Worm (Caenorhabditis elegans) whole organism, L3 larva: Measurements from ENCODE around the gene let-858.

ENCODE experiments used
- R02D3.7 ChIP-seq: fragments of 150-350 bp; optimal IDR thresholded peaks from 2 replicates; lab custom pipeline; 2014; ENCODE audit warnings: missing biosample characterization, missing genetic modification characterization
- ZK546.5 ChIP-seq: sonication (generic microtip); optimal IDR thresholded peaks from 2 replicates; lab custom pipeline; 2017; ENCODE audit warnings: missing biosample characterization, missing genetic modification characterization
- ama-1 ChIP-seq: fragments of 150-350 bp; optimal IDR thresholded peaks from 2 replicates; lab custom pipeline; 2018
- ceh-16 ChIP-seq: sonication (generic microtip); optimal IDR thresholded peaks from 2 replicates; lab custom pipeline; 2017; ENCODE audit warnings: missing biosample characterization, missing genetic modification characterization
- ceh-28 ChIP-seq: fragments of 150-350 bp; optimal IDR thresholded peaks from 2 replicates; lab custom pipeline; 2014; ENCODE audit warnings: missing biosample characterization, missing genetic modification reagents, missing genetic modification characterization
- ceh-82 ChIP-seq: fragments of 150-350 bp; optimal IDR thresholded peaks from 2 replicates; lab custom pipeline; 2014; ENCODE audit warnings: missing biosample characterization, missing genetic modification characterization
- ceh-9 ChIP-seq: sonication (generic microtip); optimal IDR thresholded peaks from 2 replicates; lab custom pipeline; 2018; ENCODE audit warnings: missing biosample characterization, missing genetic modification characterization
- daf-12 ChIP-seq: fragments of 150-350 bp; optimal IDR thresholded peaks from 2 replicates; lab custom pipeline; 2014; ENCODE audit warnings: missing biosample characterization, missing genetic modification reagents, missing genetic modification characterization
- egl-27 ChIP-seq: sonication (generic microtip); optimal IDR thresholded peaks from 4 replicates; lab custom pipeline; 2017; ENCODE audit warnings: missing biosample characterization, missing genetic modification reagents, missing genetic modification characterization
- elt-1 ChIP-seq: fragments of 150-350 bp; optimal IDR thresholded peaks from 2 replicates; lab custom pipeline; 2014; ENCODE audit warnings: missing biosample characterization, missing genetic modification characterization
- elt-2 ChIP-seq: sonication (generic microtip); optimal IDR thresholded peaks from 2 replicates; lab custom pipeline; 2016; ENCODE audit warnings: missing genetic modification reagents, mild to moderate bottlenecking, missing genetic modification characterization, missing compliant biosample characterization
- eor-1 ChIP-seq, 2 experiments: fragments of 150-350 bp; optimal IDR thresholded peaks; 2 replicates each; lab custom pipeline; 2014 to 2018; ENCODE audit warnings: missing biosample characterization in 2 of 2, missing genetic modification characterization in 2 of 2
- fkh-2 ChIP-seq: fragments of 150-350 bp; optimal IDR thresholded peaks from 2 replicates; lab custom pipeline; 2014; ENCODE audit warnings: missing biosample characterization, missing genetic modification reagents, missing genetic modification characterization
- fos-1 ChIP-seq: fragments of 150-350 bp; optimal IDR thresholded peaks from 2 replicates; lab custom pipeline; 2014; ENCODE audit warnings: missing biosample characterization, missing genetic modification characterization
- hmg-11 ChIP-seq: sonication (generic microtip); optimal IDR thresholded peaks from 2 replicates; lab custom pipeline; 2016; ENCODE audit warnings: missing genetic modification characterization, missing compliant biosample characterization
- jun-1 ChIP-seq: fragments of 150-350 bp; optimal IDR thresholded peaks from 2 replicates; lab custom pipeline; 2014; ENCODE audit warnings: missing biosample characterization, missing genetic modification reagents, missing genetic modification characterization
- lin-15B ChIP-seq: fragments of 150-350 bp; optimal IDR thresholded peaks from 2 replicates; lab custom pipeline; 2014; ENCODE audit warnings: missing biosample characterization, missing genetic modification characterization
- lin-39 ChIP-seq: fragments of 150-350 bp; optimal IDR thresholded peaks from 2 replicates; lab custom pipeline; 2018; ENCODE audit warnings: missing biosample characterization, missing genetic modification reagents, missing genetic modification characterization
- lsy-12 ChIP-seq: sonication (generic microtip); optimal IDR thresholded peaks from 2 replicates; lab custom pipeline; 2016; ENCODE audit warnings: mild to moderate bottlenecking, missing genetic modification characterization, missing compliant biosample characterization
- mdl-1 ChIP-seq: fragments of 150-350 bp; optimal IDR thresholded peaks from 2 replicates; lab custom pipeline; 2014; ENCODE audit warnings: missing biosample characterization, missing genetic modification characterization
- mml-1 ChIP-seq: fragments of 150-350 bp; sonication (generic microtip); optimal IDR thresholded peaks from 3 replicates; lab custom pipeline; 2014; ENCODE audit warnings: missing biosample characterization, missing genetic modification characterization
- nfya-1 ChIP-seq: sonication (generic microtip); optimal IDR thresholded peaks from 2 replicates; lab custom pipeline; 2017; ENCODE audit warnings: missing genetic modification characterization, mild to moderate bottlenecking, missing compliant biosample characterization, antibody characterized with exemption, moderate library complexity; ENCODE audit not compliant: insufficient read depth
- nhr-12 ChIP-seq: fragments of 150-350 bp; optimal IDR thresholded peaks from 2 replicates; lab custom pipeline; 2014; ENCODE audit warnings: missing biosample characterization, missing genetic modification characterization
- nhr-23 ChIP-seq: fragments of 150-350 bp; optimal IDR thresholded peaks from 2 replicates; lab custom pipeline; 2014; ENCODE audit warnings: missing biosample characterization, missing genetic modification reagents, missing genetic modification characterization
- nhr-25 ChIP-seq: sonication (generic microtip); optimal IDR thresholded peaks from 2 replicates; lab custom pipeline; 2017; ENCODE audit warnings: missing biosample characterization, missing genetic modification characterization
- nhr-28 ChIP-seq: fragments of 150-350 bp; optimal IDR thresholded peaks from 2 replicates; lab custom pipeline; 2014; ENCODE audit warnings: missing biosample characterization, missing genetic modification characterization
- nhr-43 ChIP-seq: sonication (generic microtip); optimal IDR thresholded peaks from 2 replicates; lab custom pipeline; 2016; ENCODE audit warnings: mild to moderate bottlenecking, missing genetic modification characterization, missing compliant biosample characterization; ENCODE audit not compliant: poor library complexity, severe bottlenecking
- nhr-67 ChIP-seq: fragments of 150-350 bp; optimal IDR thresholded peaks from 2 replicates; lab custom pipeline; 2014; ENCODE audit warnings: missing biosample characterization, missing genetic modification characterization
- nhr-76 ChIP-seq: fragments of 150-350 bp; sonication (generic microtip); optimal IDR thresholded peaks from 5 replicates; lab custom pipeline; 2014; ENCODE audit warnings: missing biosample characterization, missing genetic modification characterization
- nhr-77 ChIP-seq: fragments of 150-350 bp; optimal IDR thresholded peaks from 2 replicates; lab custom pipeline; 2014; ENCODE audit warnings: missing biosample characterization, missing genetic modification characterization
- pha-4 ChIP-seq: fragments of 150-350 bp; optimal IDR thresholded peaks from 2 replicates; lab custom pipeline; 2014; ENCODE audit warnings: missing biosample characterization, missing genetic modification reagents, missing genetic modification characterization
- sea-2 ChIP-seq: fragments of 150-350 bp; sonication (generic microtip); optimal IDR thresholded peaks from 4 replicates; lab custom pipeline; 2014; ENCODE audit warnings: missing biosample characterization, missing genetic modification reagents, missing genetic modification characterization
- snpc-4 ChIP-seq: fragments of 150-350 bp; optimal IDR thresholded peaks from 2 replicates; lab custom pipeline; 2014; ENCODE audit warnings: missing biosample characterization, missing genetic modification characterization
- zag-1 ChIP-seq: fragments of 150-350 bp; optimal IDR thresholded peaks from 2 replicates; lab custom pipeline; 2014; ENCODE audit warnings: missing biosample characterization, missing genetic modification characterization
- ztf-11 ChIP-seq: fragments of 150-350 bp; optimal IDR thresholded peaks from 2 replicates; lab custom pipeline; 2014; ENCODE audit warnings: missing biosample characterization, missing genetic modification characterization
- ztf-4 ChIP-seq: fragments of 150-350 bp; optimal IDR thresholded peaks from 2 replicates; lab custom pipeline; 2014; ENCODE audit warnings: missing biosample characterization, missing genetic modification characterization

let-858 gene

ce11 chrII:11045872-11046271 lies 23.7 kb downstream of the let-858 start, which contains the start of gene col-83:
Gene col-83, minus strand, starts transcription at chrII:11045972.
- TF ChIP-seq ZK546.5 (tag; lab: Kevin White, UChicago) (no peak), ztf-4 (tag; lab: Kevin White, UChicago) (no peak), R02D3.7 (tag; lab: Kevin White, UChicago) (no peak), ceh-16 (tag; lab: Kevin White, UChicago) (no peak), nhr-76 (tag; lab: Kevin White, UChicago) (no peak), lin-39 (tag; lab: Kevin White, UChicago) (no peak), nhr-67 (no peak), ama-1 (no peak), daf-12 (tag; lab: Kevin White, UChicago) (no peak), jun-1 (tag; lab: Kevin White, UChicago) (no peak)

- TF ChIP-seq fos-1 (tag; lab: Kevin White, UChicago) = no peak
- no peak for TF ChIP-seq lin-15B (tag; lab: Kevin White, UChicago)
- no peak for TF ChIP-seq eor-1 (tag; optimal IDR thresholded peaks at IDR 0.05; lab: Kevin White, UChicago)
- no peak for TF ChIP-seq pha-4 (tag; lab: Kevin White, UChicago)
- no peak for TF ChIP-seq jun-1 (tag; lab: Kevin White, UChicago)
- TF ChIP-seq ztf-11 = no peak
- no peak for TF ChIP-seq nfya-1
- TF ChIP-seq ceh-28 (tag; lab: Kevin White, UChicago) = no peak
- no peak for TF ChIP-seq zag-1 (tag; lab: Kevin White, UChicago)
- TF ChIP-seq nhr-12 (tag; lab: Kevin White, UChicago) = no peak
- no peak for TF ChIP-seq nhr-67
- TF ChIP-seq ceh-9 (tag; lab: Kevin White, UChicago) = no peak
- TF ChIP-seq mdl-1 (tag; lab: Kevin White, UChicago) = no peak
- no peak for TF ChIP-seq ama-1
- TF ChIP-seq nhr-76 (tag; lab: Kevin White, UChicago) = no peak
- no peak for TF ChIP-seq nhr-23 (tag; lab: Kevin White, UChicago)
- no peak for TF ChIP-seq nhr-77 (tag; lab: Kevin White, UChicago)
- no peak for TF ChIP-seq fkh-2 (tag; lab: Kevin White, UChicago)
Observed at ce11 chrII:11048930-11049329, 26.8 kb downstream of the let-858 start, which contains the start of gene F33A8.4. Gene F33A8.4, minus strand, starts transcription at chrII:11049030.

ce11 chrII:11049876-11050275 lies 27.7 kb downstream of the let-858 start, which contains the start of the genes sdhd-1 and ilkp-1:
Gene sdhd-1, minus strand, starts transcription at chrII:11049913.
Gene ilkp-1, plus strand, starts transcription at chrII:11050255.
- TF ChIP-seq nhr-77 (tag; lab: Kevin White, UChicago) = no peak
- no peak for TF ChIP-seq ceh-9 (tag; lab: Kevin White, UChicago)
- TF ChIP-seq daf-12 (tag; lab: Kevin White, UChicago) = no peak
- peak; percentile 57 for TF ChIP-seq lin-15B (tag; lab: Kevin White, UChicago)
- peak; percentile 0 for TF ChIP-seq ceh-28 (tag; lab: Kevin White, UChicago)
- TF ChIP-seq ceh-82 (tag; lab: Kevin White, UChicago) = no peak
- peak; percentile 50 for TF ChIP-seq nhr-23 (tag; lab: Kevin White, UChicago)
- TF ChIP-seq fos-1 (tag; lab: Kevin White, UChicago) = no peak
- peak; percentile 67 for TF ChIP-seq nfya-1
- TF ChIP-seq lin-39 (tag; lab: Kevin White, UChicago) = peak; percentile 42
- TF ChIP-seq egl-27 (tag; lab: Kevin White, UChicago) = no peak
- TF ChIP-seq jun-1 (tag; lab: Kevin White, UChicago) = no peak
- TF ChIP-seq mdl-1 (tag; lab: Kevin White, UChicago) = no peak
- TF ChIP-seq elt-2 (tag; lab: Kevin White, UChicago) = peak; percentile 18
- no peak for TF ChIP-seq nhr-43 (tag; lab: Kevin White, UChicago)
- TF ChIP-seq nhr-25 (tag; lab: Kevin White, UChicago) = peak; percentile 39
- TF ChIP-seq hmg-11 (tag; lab: Kevin White, UChicago) = peak; percentile 28
- TF ChIP-seq snpc-4 = peak; percentile 3
- TF ChIP-seq, all 47 proteins: peak for 9

- TF ChIP-seq ceh-9 (tag; lab: Kevin White, UChicago) (no peak), mdl-1 (tag; lab: Kevin White, UChicago) (no peak), elt-2 (tag; lab: Kevin White, UChicago) (no peak), elt-1 (tag; lab: Kevin White, UChicago) (no peak)
Observed at ce11 chrII:11050678-11051077, 28.5 kb downstream of the let-858 start.

ce11 chrII:11052526-11052925 lies 30.4 kb downstream of the let-858 start:
- TF ChIP-seq nhr-67 (no peak), ceh-16 (tag; lab: Kevin White, UChicago) (no peak), ceh-9 (tag; lab: Kevin White, UChicago) (no peak), ztf-11 (no peak), nhr-28 (no peak), R02D3.7 (tag; lab: Kevin White, UChicago) (no peak), lsy-12 (tag; lab: Kevin White, UChicago) (no peak), ceh-82 (tag; lab: Kevin White, UChicago) (no peak), sea-2 (GFP tag; lab: Kevin White, UChicago) (no peak), mml-1 (tag; lab: Kevin White, UChicago) (no peak), nhr-76 (tag; lab: Kevin White, UChicago) (no peak), nhr-12 (tag; lab: Kevin White, UChicago) (no peak)
